Worm (Caenorhabditis elegans) whole organism, late embryonic: Measurements from ENCODE around the gene Y43B11AL.1.

ENCODE experiments used
- C08G9.2 ChIP-seq: sonication (generic microtip); optimal IDR thresholded peaks from 2 replicates; lab custom pipeline; 2016; ENCODE audit warnings: mild to moderate bottlenecking, missing genetic modification characterization, moderate library complexity, missing compliant biosample characterization
- T23F11.4 ChIP-seq: fragments of 200-800 bp; sonication (Bioruptor generic); optimal IDR thresholded peaks from 2 replicates; lab custom pipeline; 2018; ENCODE audit warnings: mild to moderate bottlenecking, missing genetic modification characterization, missing compliant biosample characterization
- ceh-14 ChIP-seq: sonication (generic microtip); optimal IDR thresholded peaks from 2 replicates; lab custom pipeline; 2016; ENCODE audit warnings: missing genotype, missing genetic modification characterization, missing compliant biosample characterization
- ceh-18 ChIP-seq: sonication (generic microtip); optimal IDR thresholded peaks from 2 replicates; lab custom pipeline; 2016; ENCODE audit warnings: missing genetic modification characterization, missing compliant biosample characterization
- ceh-30 ChIP-seq: fragments of 150-350 bp; optimal IDR thresholded peaks from 2 replicates; lab custom pipeline; 2014; ENCODE audit warnings: missing biosample characterization, missing genetic modification characterization
- ceh-31 ChIP-seq: sonication (generic microtip); optimal IDR thresholded peaks from 2 replicates; lab custom pipeline; 2016; ENCODE audit warnings: missing genetic modification characterization, missing compliant biosample characterization
- ceh-34 ChIP-seq: sonication (generic microtip); optimal IDR thresholded peaks from 2 replicates; lab custom pipeline; 2016; ENCODE audit warnings: mild to moderate bottlenecking, missing genetic modification characterization, missing compliant biosample characterization
- ceh-45 ChIP-seq: fragments of 200-800 bp; sonication (Bioruptor generic); IDR thresholded peaks from 2 replicates; pipeline ENCODE4 v1.3.6; 2022; ENCODE audit warnings: missing genetic modification reagents, missing genetic modification characterization, missing compliant biosample characterization
- ceh-6 ChIP-seq: fragments of 200-800 bp; sonication (Bioruptor generic); optimal IDR thresholded peaks from 2 replicates; lab custom pipeline; 2018; ENCODE audit warnings: mild to moderate bottlenecking, missing genetic modification characterization, missing compliant biosample characterization
- ceh-9 ChIP-seq: sonication (generic microtip); optimal IDR thresholded peaks from 2 replicates; lab custom pipeline; 2016; ENCODE audit warnings: mild to moderate bottlenecking, missing genetic modification characterization, inconsistent platforms, missing compliant biosample characterization
- elt-2 ChIP-seq: sonication (generic microtip); optimal IDR thresholded peaks from 2 replicates; lab custom pipeline; 2016; ENCODE audit warnings: missing genetic modification reagents, missing genetic modification characterization, missing compliant biosample characterization
- elt-4 ChIP-seq: sonication (generic microtip); optimal IDR thresholded peaks from 2 replicates; lab custom pipeline; 2016; ENCODE audit warnings: missing genetic modification characterization, missing compliant biosample characterization
- fkh-10 ChIP-seq: fragments of 150-350 bp; optimal IDR thresholded peaks from 2 replicates; lab custom pipeline; 2014; ENCODE audit warnings: missing biosample characterization, missing genetic modification reagents, missing genetic modification characterization
- gmeb-2 ChIP-seq: sonication (generic microtip); optimal IDR thresholded peaks from 2 replicates; lab custom pipeline; 2016; ENCODE audit warnings: missing genetic modification characterization, inconsistent platforms, missing compliant biosample characterization
- hlh-15 ChIP-seq: sonication (generic microtip); optimal IDR thresholded peaks from 2 replicates; lab custom pipeline; 2016; ENCODE audit warnings: missing genetic modification characterization, missing compliant biosample characterization
- hlh-8 ChIP-seq: sonication (generic microtip); optimal IDR thresholded peaks from 2 replicates; lab custom pipeline; 2016; ENCODE audit warnings: missing genotype, missing genetic modification characterization, missing compliant biosample characterization
- lim-6 ChIP-seq: sonication (generic microtip); optimal IDR thresholded peaks from 2 replicates; lab custom pipeline; 2016; ENCODE audit warnings: missing genetic modification characterization, missing compliant biosample characterization
- lin-11 ChIP-seq: fragments of 200-800 bp; sonication (Bioruptor generic); optimal IDR thresholded peaks from 2 replicates; lab custom pipeline; 2018; ENCODE audit warnings: mild to moderate bottlenecking, missing genetic modification characterization, missing compliant biosample characterization
- madf-2 ChIP-seq: sonication (generic microtip); optimal IDR thresholded peaks from 2 replicates; lab custom pipeline; 2017; ENCODE audit warnings: missing genetic modification characterization, missing compliant biosample characterization
- mec-3 ChIP-seq: sonication (generic microtip); optimal IDR thresholded peaks from 2 replicates; lab custom pipeline; 2016; ENCODE audit warnings: borderline replicate concordance, missing genetic modification characterization, missing compliant biosample characterization
- nfya-1 ChIP-seq: sonication (generic microtip); optimal IDR thresholded peaks from 2 replicates; lab custom pipeline; 2017; ENCODE audit warnings: missing genetic modification characterization, mild to moderate bottlenecking, missing compliant biosample characterization, antibody characterized with exemption, moderate library complexity
- nhr-232 ChIP-seq: sonication (generic microtip); optimal IDR thresholded peaks from 2 replicates; lab custom pipeline; 2016; ENCODE audit warnings: missing genetic modification characterization, missing compliant biosample characterization
- pag-3 ChIP-seq: sonication (generic microtip); optimal IDR thresholded peaks from 2 replicates; lab custom pipeline; 2016; ENCODE audit warnings: missing compliant biosample characterization, missing genetic modification characterization, borderline replicate concordance
- pat-9 ChIP-seq: fragments of 200-800 bp; sonication (Bioruptor generic); optimal IDR thresholded peaks from 2 replicates; lab custom pipeline; 2018; ENCODE audit warnings: mild to moderate bottlenecking, missing genetic modification characterization, moderate library complexity, missing compliant biosample characterization
- rnt-1 ChIP-seq: sonication (generic microtip); optimal IDR thresholded peaks from 2 replicates; lab custom pipeline; 2016; ENCODE audit warnings: missing genetic modification characterization, missing compliant biosample characterization
- sdc-2 ChIP-seq: sonication (generic microtip); optimal IDR thresholded peaks from 2 replicates; lab custom pipeline; 2016; ENCODE audit warnings: missing genotype, missing genetic modification characterization, missing compliant biosample characterization
- sox-2 ChIP-seq: fragments of 200-800 bp; sonication (Bioruptor generic); IDR thresholded peaks from 2 replicates; pipeline ENCODE4 v1.3.6; 2022; ENCODE audit warnings: missing genetic modification reagents, missing genetic modification characterization, missing compliant biosample characterization
- sox-4 ChIP-seq: sonication (generic microtip); optimal IDR thresholded peaks from 2 replicates; lab custom pipeline; 2017; ENCODE audit warnings: mild to moderate bottlenecking, missing genetic modification characterization, inconsistent platforms, missing compliant biosample characterization
- tbx-2 ChIP-seq: sonication (generic microtip); optimal IDR thresholded peaks from 2 replicates; lab custom pipeline; 2016; ENCODE audit warnings: missing genetic modification characterization, missing compliant biosample characterization
- tbx-7 ChIP-seq: sonication (generic microtip); optimal IDR thresholded peaks from 2 replicates; lab custom pipeline; 2016; ENCODE audit warnings: missing genotype, missing genetic modification characterization, missing compliant biosample characterization
- unc-3 ChIP-seq, 2 experiments: fragments of 200-800 bp in 1 of 2; sonication (Bioruptor generic) in 1 of 2; sonication (generic microtip) in 1 of 2; conservative IDR thresholded peaks in 1 of 2; optimal IDR thresholded peaks in 1 of 2; 2 replicates each; pipeline versions ENCODE4 v1.3.6 to Lab custom; 2016 to 2022; ENCODE audit warnings: missing compliant biosample characterization in 2 of 2, missing genetic modification characterization in 2 of 2, missing genetic modification reagents in 1 of 2
- unc-42 ChIP-seq: sonication (generic microtip); optimal IDR thresholded peaks from 2 replicates; lab custom pipeline; 2016; ENCODE audit warnings: missing genotype, missing genetic modification characterization, missing compliant biosample characterization
- unc-55 ChIP-seq: sonication (generic microtip); optimal IDR thresholded peaks from 2 replicates; lab custom pipeline; 2017; ENCODE audit warnings: missing biosample characterization, missing genetic modification reagents, missing genetic modification characterization
- ztf-16 ChIP-seq: sonication (generic microtip); optimal IDR thresholded peaks from 2 replicates; lab custom pipeline; 2017; ENCODE audit warnings: missing genetic modification characterization, missing compliant biosample characterization

The Y43B11AL.1 gene

ce11 chrIV:7098509-7099065 is 33.5 kb downstream of the Y43B11AL.1 start, which contains the start of gene ZC477.4 (continued):
- TF ChIP-seq sox-4 (tag; lab: Kevin White, UChicago), result no peak
- no peak for TF ChIP-seq nhr-232 (tag; lab: Kevin White, UChicago)
- TF ChIP-seq unc-3 (GFP tag; conservative IDR thresholded peaks at IDR 0.05; lab: Robert Waterston, UW), result no peak; the same call in 1 of the 2 replicates
- no peak for TF ChIP-seq unc-3 (tag; optimal IDR thresholded peaks at IDR 0.05; lab: Kevin White, UChicago)
- TF ChIP-seq sox-2 (GFP tag; lab: Robert Waterston, UW), result no peak
- peak; percentile 19 for TF ChIP-seq hlh-8 (tag; lab: Kevin White, UChicago)
- TF ChIP-seq ceh-30, result no peak
- no peak for TF ChIP-seq tbx-7 (tag; lab: Kevin White, UChicago)
- TF ChIP-seq T23F11.4 (GFP tag; lab: Kevin White, UChicago), result no peak

ce11 chrIV:7099377-7099776 is 34.3 kb downstream of the Y43B11AL.1 start:
- TF ChIP-seq ceh-9 (no peak), hlh-8 (tag; lab: Kevin White, UChicago) (no peak), sox-2 (GFP tag; lab: Robert Waterston, UW) (no peak), unc-55 (GFP tag; lab: Kevin White, UChicago) (peak; percentile 21), pag-3 (tag; lab: Kevin White, UChicago) (no peak), mec-3 (tag; lab: Kevin White, UChicago) (no peak), tbx-2 (tag; lab: Kevin White, UChicago) (peak; percentile 24), sdc-2 (tag; lab: Kevin White, UChicago) (no peak), nhr-232 (tag; lab: Kevin White, UChicago) (no peak), nfya-1 (tag; lab: Kevin White, UChicago) (peak; percentile 51), ceh-34 (peak; percentile 56), ceh-18 (peak; percentile 46)

ce11 chrIV:7103211-7103679 is 38.1 kb downstream of the Y43B11AL.1 start, which contains the start of the genes rde-8 and ZC477.3:
TSS of gene rde-8 (minus strand) at chrIV:7103261.
TSS of gene ZC477.3 (plus strand) at chrIV:7103492.
- TF ChIP-seq fkh-10 (GFP tag; lab: Kevin White, UChicago) (no peak), nfya-1 (tag; lab: Kevin White, UChicago) (peak; percentile 37), unc-42 (tag; lab: Kevin White, UChicago) (peak; percentile 16), gmeb-2 (tag; lab: Kevin White, UChicago) (no peak), pat-9 (no peak), ceh-45 (GFP tag; lab: Robert Waterston, UW) (no peak), tbx-7 (tag; lab: Kevin White, UChicago) (no peak)

DNA sequence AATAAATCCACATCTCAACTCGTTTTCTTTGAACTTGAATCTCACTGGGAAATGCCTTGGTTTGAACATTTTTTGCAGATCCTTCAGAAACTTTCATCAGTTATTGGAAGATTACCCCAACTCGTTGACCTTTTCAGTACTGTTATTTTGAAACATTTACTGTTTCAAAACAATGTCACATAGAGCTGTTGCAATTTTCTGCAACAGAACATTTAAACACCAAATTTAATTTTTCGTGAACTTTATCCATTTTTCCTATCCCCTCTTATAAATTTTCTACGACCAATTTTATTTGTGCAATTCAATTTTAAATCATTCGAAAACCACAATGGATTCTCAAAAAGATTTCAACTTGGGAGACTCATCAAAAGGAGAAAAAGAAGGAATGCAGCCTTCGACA is 42.8 kb downstream of the Y43B11AL.1 start, which contains the start of gene ZC477.2:
TSS of gene ZC477.2 (plus strand) at position 301 of the 400 bp plus-strand sequence.
- TF ChIP-seq lim-6 (tag; lab: Kevin White, UChicago) (no peak), ceh-14 (no peak), ztf-16 (tag; lab: Kevin White, UChicago) (no peak), T23F11.4 (GFP tag; lab: Kevin White, UChicago) (no peak), ceh-31 (no peak), C08G9.2 (tag; lab: Kevin White, UChicago) (no peak), hlh-8 (tag; lab: Kevin White, UChicago) (no peak), ceh-9 (no peak), rnt-1 (tag; lab: Kevin White, UChicago) (no peak)
- TF ChIP-seq, all 69 proteins: peak for 0

DNA sequence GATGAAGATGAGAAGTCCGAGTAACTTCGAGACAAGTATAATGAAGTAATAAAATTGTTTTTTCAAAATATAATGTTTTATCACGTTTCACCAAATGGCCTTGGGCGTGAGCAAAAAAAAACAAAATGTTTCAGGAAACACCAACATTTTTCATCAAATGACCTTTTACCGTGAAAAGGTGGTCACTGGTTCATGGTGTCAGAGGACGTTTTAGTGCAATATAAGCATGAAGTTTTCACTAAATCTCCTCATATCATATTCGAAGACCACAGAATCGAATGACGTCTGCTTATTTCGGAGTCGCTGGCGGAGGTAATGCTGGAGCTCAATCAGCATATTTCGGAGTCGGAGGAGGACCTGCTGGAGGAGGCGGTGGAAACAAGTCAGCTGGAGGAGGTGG is 46.2 kb downstream of the Y43B11AL.1 start, which contains the start of the genes ZC477.7 and ssq-3:
TSS of gene ZC477.7 (minus strand) at position 101 of the 400 bp plus-strand sequence.
TSS of gene ssq-3 (plus strand) at position 251 of the 400 bp plus-strand sequence.
- no peak for TF ChIP-seq ztf-16 (tag; lab: Kevin White, UChicago)
- TF ChIP-seq lin-11 (tag; lab: Kevin White, UChicago), result no peak
- no peak for TF ChIP-seq lim-6 (tag; lab: Kevin White, UChicago)
- no peak for TF ChIP-seq ceh-6
- TF ChIP-seq tbx-2 (tag; lab: Kevin White, UChicago), result no peak
- no peak for TF ChIP-seq madf-2 (tag; lab: Kevin White, UChicago)
- TF ChIP-seq T23F11.4 (GFP tag; lab: Kevin White, UChicago), result no peak
- no peak for TF ChIP-seq elt-2 (tag; lab: Kevin White, UChicago)
- no peak for TF ChIP-seq hlh-15 (tag; lab: Kevin White, UChicago)
- TF ChIP-seq elt-4 (tag; lab: Kevin White, UChicago), result no peak
